Fruit fly (Drosophila melanogaster) whole organism, adult: ENCODE measurements around the gene Usp39.
A peak's percentile ranks its signal among the peaks of the same experiment; 100 is the strongest.

Experiments used
- CG11617 ChIP-seq: fragments of 200-800 bp; sonication (Bioruptor generic); optimal IDR thresholded peaks from 2 replicates; lab custom pipeline; 2017; ENCODE audit warnings: mild to moderate bottlenecking, missing biosample characterization, missing genetic modification reagents, missing genetic modification characterization
- CG12768 ChIP-seq: fragments of 200-800 bp; sonication (Bioruptor generic); optimal IDR thresholded peaks from 2 replicates; lab custom pipeline; 2017; ENCODE audit warnings: missing biosample characterization, missing genetic modification characterization, mild to moderate bottlenecking, moderate library complexity, missing genetic modification reagents
- CG33017 ChIP-seq: fragments of 200-800 bp; sonication (Bioruptor generic); optimal IDR thresholded peaks from 2 replicates; lab custom pipeline; 2018; ENCODE audit warnings: missing biosample characterization, mild to moderate bottlenecking, missing genetic modification characterization, moderate library complexity
- CG5204 ChIP-seq: fragments of 200-800 bp; sonication (Bioruptor generic); optimal IDR thresholded peaks from 2 replicates; lab custom pipeline; 2016; ENCODE audit warnings: missing biosample characterization, missing genetic modification characterization
- CG7045 ChIP-seq: fragments of 200-800 bp; sonication (Bioruptor generic); optimal IDR thresholded peaks from 2 replicates; lab custom pipeline; 2017; ENCODE audit warnings: missing biosample characterization, mild to moderate bottlenecking, missing genetic modification characterization
- CG7101 ChIP-seq: fragments of 200-800 bp; sonication (Bioruptor generic); optimal IDR thresholded peaks from 2 replicates; lab custom pipeline; 2018; ENCODE audit warnings: missing biosample characterization, mild to moderate bottlenecking, missing genetic modification characterization, moderate library complexity
- Clk ChIP-seq: fragments of 200-800 bp; sonication (Bioruptor generic); optimal IDR thresholded peaks from 2 replicates; lab custom pipeline; 2017; ENCODE audit warnings: missing biosample characterization, missing genetic modification characterization
- Mnt ChIP-seq: fragments of 200-800 bp; sonication (Bioruptor generic); optimal IDR thresholded peaks from 2 replicates; lab custom pipeline; 2016; ENCODE audit warnings: missing biosample characterization, mild to moderate bottlenecking, missing genetic modification characterization
- bab1 ChIP-seq: fragments of 200-800 bp; sonication (Bioruptor generic); optimal IDR thresholded peaks from 3 replicates; lab custom pipeline; 2019; ENCODE audit warnings: missing biosample characterization, mild to moderate bottlenecking, missing genetic modification characterization, moderate library complexity
- cic ChIP-seq: fragments of 200-800 bp; sonication (Bioruptor generic); optimal IDR thresholded peaks from 2 replicates; lab custom pipeline; 2017; ENCODE audit warnings: missing biosample characterization, mild to moderate bottlenecking, missing genetic modification characterization, moderate library complexity
- kay ChIP-seq: fragments of 200-800 bp; sonication (Bioruptor generic); peaks from one replicate; lab custom pipeline; 2016; ENCODE audit warnings: missing biosample characterization, missing genetic modification characterization, borderline replicate concordance
- ovo ChIP-seq: fragments of 200-800 bp; sonication (Bioruptor generic); optimal IDR thresholded peaks from 2 replicates; lab custom pipeline; 2016; ENCODE audit warnings: missing biosample characterization, missing genetic modification characterization
- pad ChIP-seq: fragments of 200-800 bp; sonication (Bioruptor generic); optimal IDR thresholded peaks from 3 replicates; lab custom pipeline; 2017; ENCODE audit warnings: missing biosample characterization, missing genetic modification characterization, mild to moderate bottlenecking, moderate library complexity, missing genetic modification reagents
- tj ChIP-seq: fragments of 200-800 bp; sonication (Bioruptor generic); optimal IDR thresholded peaks from 3 replicates; lab custom pipeline; 2017; ENCODE audit warnings: missing biosample characterization, mild to moderate bottlenecking, missing genetic modification characterization, moderate library complexity

DNA sequence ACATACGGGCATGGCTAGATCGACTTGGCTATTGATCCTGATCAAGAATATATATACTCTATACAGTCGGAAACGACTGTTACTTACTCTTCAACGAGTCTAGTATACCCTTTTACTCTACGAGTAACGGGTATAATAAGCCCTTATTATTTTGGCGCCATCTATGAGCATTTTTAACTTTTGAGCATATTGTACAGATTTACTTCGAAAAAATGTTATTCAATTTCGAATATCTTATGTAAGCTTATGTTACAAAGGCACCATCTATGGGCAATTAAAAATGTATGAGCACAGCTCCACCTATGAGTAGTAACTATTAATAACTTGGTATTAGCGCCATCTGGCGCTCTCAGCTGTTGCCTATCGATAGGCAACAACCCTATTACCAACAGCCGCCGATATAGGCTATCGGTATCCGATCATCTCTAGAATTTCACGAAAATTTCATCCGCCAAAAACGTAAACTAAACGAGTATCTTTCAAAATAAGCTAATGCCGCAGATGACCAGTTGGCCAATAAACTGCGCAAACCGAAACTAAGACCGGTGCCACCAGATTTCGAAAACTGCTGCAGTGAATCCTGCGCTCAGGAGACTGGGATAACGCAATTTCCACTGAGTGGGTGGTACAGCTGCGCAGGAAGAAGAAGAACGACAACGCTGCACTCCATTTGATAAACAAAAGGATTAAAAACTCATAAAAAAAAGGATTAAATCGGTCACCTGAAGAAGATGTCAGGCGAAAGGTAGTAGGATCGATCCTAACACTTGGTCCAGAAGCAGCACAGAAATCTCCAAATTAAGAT lies 14.6 kb upstream of the Usp39 start, which contains the start of gene htk:
- peak; percentile 77 for TF ChIP-seq ovo (GFP tag; lab: Kevin White, UChicago)
- peak; percentile 60 for TF ChIP-seq pad
- peak; percentile 78 for TF ChIP-seq bab1 (GFP tag; lab: Kevin White, UChicago)
- TF ChIP-seq CG33017 (tag; lab: Kevin White, UChicago), result no peak
- TF ChIP-seq Clk (GFP tag; lab: Kevin White, UChicago), result no peak
- no peak for TF ChIP-seq CG5204
- TF ChIP-seq cic (GFP tag; lab: Kevin White, UChicago), result no peak
- no peak for TF ChIP-seq kay (GFP tag; lab: Kevin White, UChicago)
- TF ChIP-seq Mnt (GFP tag; lab: Kevin White, UChicago), result peak; percentile 70
- no peak for TF ChIP-seq CG12768 (GFP tag; lab: Kevin White, UChicago)
- peak; percentile 5 for TF ChIP-seq CG11617
- TF ChIP-seq tj, result peak; percentile 23
- peak; percentile 80 for TF ChIP-seq CG7101 (tag; lab: Kevin White, UChicago)
- no peak for TF ChIP-seq CG7045 (GFP tag; lab: Kevin White, UChicago)
